Fruit fly (Drosophila melanogaster) whole organism, embryonic: ENCODE results near the gene kraken.

ENCODE experiments used
- Atf-2 ChIP-seq: fragments of 200-800 bp; sonication (Bioruptor generic); optimal IDR thresholded peaks from 2 replicates; lab custom pipeline; 2016; ENCODE audit warnings: missing biosample characterization, missing genetic modification characterization
- Awh ChIP-seq: fragments of 200-800 bp; sonication (Bioruptor generic); IDR thresholded peaks from 2 replicates; pipeline ENCODE4, ENCODE4 v1.3.6; 2022; ENCODE audit warnings: missing biosample characterization, missing genetic modification characterization
- B-H2 ChIP-seq: fragments of 200-800 bp; sonication (Bioruptor generic); optimal IDR thresholded peaks from 2 replicates; lab custom pipeline; 2018; ENCODE audit warnings: missing biosample characterization, mild to moderate bottlenecking, missing genetic modification characterization
- CG10267 ChIP-seq: fragments of 200-800 bp; sonication (Bioruptor generic); optimal IDR thresholded peaks from 2 replicates; lab custom pipeline; 2018; ENCODE audit warnings: missing biosample characterization, mild to moderate bottlenecking, missing genetic modification characterization, moderate library complexity
- CG11247 ChIP-seq: fragments of 200-800 bp; sonication (Bioruptor generic); IDR thresholded peaks from 2 replicates; pipeline ENCODE4 v1.3.6; 2022; ENCODE audit warnings: missing biosample characterization, missing genetic modification characterization
- CG11398 ChIP-seq: fragments of 200-800 bp; sonication (Bioruptor generic); optimal IDR thresholded peaks from 2 replicates; lab custom pipeline; 2016; ENCODE audit warnings: missing biosample characterization, missing genetic modification characterization
- CG1233 ChIP-seq: fragments of 200-800 bp; sonication (Bioruptor generic); optimal IDR thresholded peaks from 4 replicates; lab custom pipeline; 2018; ENCODE audit warnings: missing biosample characterization, mild to moderate bottlenecking, missing genetic modification characterization
- CG12769 ChIP-seq: fragments of 200-800 bp; sonication (Bioruptor generic); optimal IDR thresholded peaks from 2 replicates; lab custom pipeline; 2019; ENCODE audit warnings: missing biosample characterization, mild to moderate bottlenecking, missing genetic modification characterization, moderate library complexity
- CG15011 ChIP-seq: fragments of 200-800 bp; sonication (Bioruptor generic); optimal IDR thresholded peaks from 3 replicates; lab custom pipeline; 2018; ENCODE audit warnings: missing biosample characterization, mild to moderate bottlenecking, missing genetic modification characterization
- CG15514 ChIP-seq: fragments of 200-800 bp; sonication (Bioruptor generic); optimal IDR thresholded peaks from 3 replicates; lab custom pipeline; 2017; ENCODE audit warnings: missing biosample characterization, missing genetic modification characterization, mild to moderate bottlenecking, moderate library complexity, missing genetic modification reagents
- CG15601 ChIP-seq: fragments of 200-800 bp; sonication (Bioruptor generic); optimal IDR thresholded peaks from 3 replicates; lab custom pipeline; 2019; ENCODE audit warnings: missing biosample characterization, mild to moderate bottlenecking, missing genetic modification characterization, moderate library complexity
- CG1603 ChIP-seq: fragments of 200-800 bp; sonication (Bioruptor generic); optimal IDR thresholded peaks from 2 replicates; lab custom pipeline; 2019; ENCODE audit warnings: missing biosample characterization, mild to moderate bottlenecking, missing genetic modification characterization, moderate library complexity
- CG16815 ChIP-seq: fragments of 200-800 bp; sonication (Bioruptor generic); optimal IDR thresholded peaks from 3 replicates; lab custom pipeline; 2017; ENCODE audit warnings: missing biosample characterization, mild to moderate bottlenecking, missing genetic modification characterization
- CG17359 ChIP-seq: fragments of 200-800 bp; sonication (Bioruptor generic); optimal IDR thresholded peaks from 3 replicates; lab custom pipeline; 2018; ENCODE audit warnings: missing biosample characterization, mild to moderate bottlenecking, missing genetic modification characterization, moderate library complexity
- CG2120 ChIP-seq: fragments of 200-800 bp; sonication (Bioruptor generic); optimal IDR thresholded peaks from 3 replicates; lab custom pipeline; 2016; ENCODE audit warnings: missing biosample characterization, missing genetic modification characterization
- CG32767 ChIP-seq: fragments of 200-800 bp; sonication (Bioruptor generic); IDR thresholded peaks from 2 replicates; pipeline ENCODE4 v1.3.6; 2022; ENCODE audit warnings: missing biosample characterization, missing genetic modification characterization
- CG33213 ChIP-seq: fragments of 200-800 bp; sonication (Bioruptor generic); optimal IDR thresholded peaks from 3 replicates; lab custom pipeline; 2016; ENCODE audit warnings: missing biosample characterization, missing genetic modification characterization
- CG34422 ChIP-seq: fragments of 200-800 bp; sonication (Bioruptor generic); IDR thresholded peaks from 3 replicates; pipeline ENCODE4 v1.3.6; 2022; ENCODE audit warnings: missing biosample characterization, missing genetic modification characterization
- CG4424 ChIP-seq: fragments of 200-800 bp; sonication (Bioruptor generic); optimal IDR thresholded peaks from 3 replicates; lab custom pipeline; 2016; ENCODE audit warnings: missing biosample characterization, missing genetic modification characterization
- CG4707 ChIP-seq: fragments of 200-800 bp; sonication (Bioruptor generic); optimal IDR thresholded peaks from 2 replicates; lab custom pipeline; 2018; ENCODE audit warnings: missing biosample characterization, mild to moderate bottlenecking, missing genetic modification characterization, moderate library complexity
- CG5953 ChIP-seq: fragments of 200-800 bp; sonication (Bioruptor generic); IDR thresholded peaks from 2 replicates; pipeline ENCODE4 v1.3.6; 2022; ENCODE audit warnings: missing biosample characterization, missing genetic modification characterization
- CG7271 ChIP-seq: fragments of 200-800 bp; sonication (Bioruptor generic); optimal IDR thresholded peaks from 2 replicates; lab custom pipeline; 2018; ENCODE audit warnings: missing biosample characterization, mild to moderate bottlenecking, missing genetic modification characterization, moderate library complexity
- CG9727 ChIP-seq: fragments of 200-800 bp; sonication (Bioruptor generic); optimal IDR thresholded peaks from 3 replicates; lab custom pipeline; 2017; ENCODE audit warnings: missing biosample characterization, mild to moderate bottlenecking, missing genetic modification characterization
- Deaf1 ChIP-seq: fragments of 200-800 bp; optimal IDR thresholded peaks from 3 replicates; lab custom pipeline; 2019; ENCODE audit warnings: missing biosample characterization, mild to moderate bottlenecking, missing genetic modification characterization, moderate library complexity
- Dll ChIP-seq: fragments of 200-800 bp; sonication (Bioruptor generic); IDR thresholded peaks from 4 replicates; pipeline ENCODE4 v1.3.6; 2022; ENCODE audit warnings: missing biosample characterization, missing genetic modification characterization; ENCODE audit not compliant: partially characterized antibody
- Doc2 ChIP-seq: fragments of 200-800 bp; sonication (Bioruptor generic); IDR thresholded peaks from 2 replicates; pipeline ENCODE4 v1.3.6; 2022; ENCODE audit warnings: missing biosample characterization, missing genetic modification characterization
- Elba2 ChIP-seq: fragments of 200-800 bp; sonication (Bioruptor generic); optimal IDR thresholded peaks from 3 replicates; lab custom pipeline; 2016; ENCODE audit warnings: missing biosample characterization, missing genetic modification characterization
- Fer2 ChIP-seq: fragments of 200-800 bp; sonication (Bioruptor generic); optimal IDR thresholded peaks from 2 replicates; lab custom pipeline; 2018; ENCODE audit warnings: missing biosample characterization, mild to moderate bottlenecking, missing genetic modification characterization, moderate library complexity
- H15 ChIP-seq: fragments of 200-800 bp; sonication (Bioruptor generic); IDR thresholded peaks from 3 replicates; pipeline ENCODE4 v1.3.6; 2022; ENCODE audit warnings: missing biosample characterization, missing genetic modification characterization
- MTF-1 ChIP-seq: fragments of 200-800 bp; sonication (Bioruptor generic); optimal IDR thresholded peaks from 2 replicates; lab custom pipeline; 2018; ENCODE audit warnings: missing biosample characterization, mild to moderate bottlenecking, missing genetic modification characterization, borderline replicate concordance
- Max ChIP-seq: fragments of 200-800 bp; sonication (Bioruptor generic); optimal IDR thresholded peaks from 2 replicates; lab custom pipeline; 2016; ENCODE audit warnings: missing biosample characterization, mild to moderate bottlenecking, missing genetic modification characterization
- Oaz ChIP-seq: fragments of 200-800 bp; sonication (Bioruptor generic); IDR thresholded peaks from 2 replicates; pipeline ENCODE4 v1.3.6; 2022; ENCODE audit warnings: missing biosample characterization, missing genetic modification characterization
- amos ChIP-seq: fragments of 200-800 bp; sonication (Bioruptor generic); IDR thresholded peaks from 2 replicates; pipeline ENCODE4 v1.3.6; 2022; ENCODE audit warnings: missing biosample characterization, missing genetic modification characterization; ENCODE audit not compliant: partially characterized antibody
- aop ChIP-seq: fragments of 200-800 bp; sonication (Bioruptor generic); IDR thresholded peaks from 2 replicates; pipeline ENCODE4 v1.3.6; 2022; ENCODE audit warnings: missing biosample characterization, missing genetic modification characterization
- ara ChIP-seq: fragments of 200-800 bp; sonication (Bioruptor generic); IDR thresholded peaks from 2 replicates; pipeline ENCODE4 v1.3.6; 2022; ENCODE audit warnings: missing biosample characterization, missing genetic modification characterization
- chinmo ChIP-seq: fragments of 200-800 bp; sonication (Bioruptor generic); IDR thresholded peaks from 4 replicates; pipeline ENCODE4 v1.3.6; 2022; ENCODE audit warnings: missing biosample characterization, missing genetic modification characterization; ENCODE audit not compliant: partially characterized antibody
- chn ChIP-seq: fragments of 200-800 bp; sonication (Bioruptor generic); optimal IDR thresholded peaks from 2 replicates; lab custom pipeline; 2016; ENCODE audit warnings: missing biosample characterization, missing genetic modification characterization
- ci ChIP-seq: fragments of 200-800 bp; sonication (Bioruptor generic); IDR thresholded peaks from 3 replicates; pipeline ENCODE4 v1.3.6; 2022; ENCODE audit warnings: missing biosample characterization, missing genetic modification characterization
- dmrt99B ChIP-seq: fragments of 200-800 bp; sonication (Bioruptor generic); optimal IDR thresholded peaks from 2 replicates; lab custom pipeline; 2018; ENCODE audit warnings: missing biosample characterization, mild to moderate bottlenecking, missing genetic modification characterization, moderate library complexity
- emc ChIP-seq: fragments of 200-800 bp; sonication (Bioruptor generic); optimal IDR thresholded peaks from 2 replicates; lab custom pipeline; 2016; ENCODE audit warnings: missing biosample characterization, missing genetic modification characterization
- insv ChIP-seq, 2 experiments: fragments of 200-800 bp; sonication (Bioruptor generic); optimal IDR thresholded peaks; 3 replicates each; lab custom pipeline; 2016 to 2018; ENCODE audit warnings: missing biosample characterization in 2 of 2, missing genetic modification characterization in 2 of 2
- pfk ChIP-seq: fragments of 200-800 bp; sonication (Bioruptor generic); optimal IDR thresholded peaks from 2 replicates; lab custom pipeline; 2018; ENCODE audit warnings: missing biosample characterization, mild to moderate bottlenecking, missing genetic modification characterization, moderate library complexity
- pros ChIP-seq: fragments of 200-800 bp; sonication (Bioruptor generic); optimal IDR thresholded peaks from 3 replicates; lab custom pipeline; 2019; ENCODE audit warnings: missing biosample characterization, mild to moderate bottlenecking, missing genetic modification characterization, moderate library complexity
- sqz ChIP-seq: fragments of 200-800 bp; sonication (Bioruptor generic); optimal IDR thresholded peaks from 3 replicates; lab custom pipeline; 2018; ENCODE audit warnings: missing biosample characterization, mild to moderate bottlenecking, missing genetic modification characterization
- tio ChIP-seq: fragments of 200-800 bp; sonication (Bioruptor generic); optimal IDR thresholded peaks from 2 replicates; lab custom pipeline; 2017; ENCODE audit warnings: missing biosample characterization, missing genetic modification characterization, inconsistent platforms
- tll ChIP-seq, 2 experiments: fragments of 200-800 bp in 1 of 2; fragments of >200 bp in 1 of 2; sonication (Bioruptor generic) in 1 of 2; optimal IDR thresholded peaks; 2 replicates each; lab custom pipeline; 2017 to 2019; ENCODE audit warnings: missing biosample characterization in 2 of 2, missing genetic modification characterization in 2 of 2, mild to moderate bottlenecking in 1 of 2, moderate library complexity in 1 of 2
- tna ChIP-seq: fragments of 200-800 bp; sonication (Bioruptor generic); IDR thresholded peaks from 2 replicates; pipeline ENCODE4 v1.3.6; 2022; ENCODE audit warnings: missing biosample characterization, missing genetic modification characterization; ENCODE audit not compliant: partially characterized antibody
- vfl ChIP-seq: fragments of 200-800 bp; sonication (Bioruptor generic); optimal IDR thresholded peaks from 2 replicates; lab custom pipeline; 2016; ENCODE audit warnings: missing biosample characterization, missing genetic modification characterization
- zen ChIP-seq: fragments of 200-800 bp; sonication (Bioruptor generic); optimal IDR thresholded peaks from 3 replicates; lab custom pipeline; 2018; ENCODE audit warnings: missing biosample characterization, mild to moderate bottlenecking, missing genetic modification characterization, moderate library complexity
- zen2 ChIP-seq: fragments of 200-800 bp; sonication (Bioruptor generic); IDR thresholded peaks from 3 replicates; pipeline ENCODE4 v1.3.6; 2022; ENCODE audit warnings: missing biosample characterization, missing genetic modification characterization; ENCODE audit not compliant: partially characterized antibody

kraken gene

dm6 chr2L:811405-811804 is 41.2 kb upstream of the kraken start, which contains the start of gene Dbp21E2 (continued):
- TF ChIP-seq Fer2 (tag; lab: Kevin White, UChicago) (no peak), dmrt99B (tag; lab: Kevin White, UChicago) (no peak), B-H2 (GFP tag; lab: Kevin White, UChicago) (no peak), tna (no peak), Awh (GFP tag; lab: Robert Waterston, UW) (no peak), Atf-2 (GFP tag; lab: Kevin White, UChicago) (no peak), pros (GFP tag; lab: Kevin White, UChicago) (no peak), CG34422 (GFP tag; lab: Robert Waterston, UW) (peak; percentile 34; the same call in 1 of the 3 replicates), Max (GFP tag; lab: Kevin White, UChicago) (no peak), Dll (peak; percentile 18; the same call in 1 of the 4 replicates), MTF-1 (GFP tag; lab: Kevin White, UChicago) (no peak), CG11398 (GFP tag; lab: Kevin White, UChicago) (no peak), CG7271 (tag; lab: Kevin White, UChicago) (no peak), CG10267 (tag; lab: Kevin White, UChicago) (peak; percentile 83), Elba2 (no peak), zen (tag; lab: Kevin White, UChicago) (no peak), CG5953 (GFP tag; lab: Robert Waterston, UW) (no peak), CG1603 (no peak), ara (GFP tag; lab: Robert Waterston, UW) (no peak), CG32767 (GFP tag; lab: Robert Waterston, UW) (no peak), ci (GFP tag; lab: Robert Waterston, UW) (peak; percentile 13; the same call in 1 of the 3 replicates), CG11247 (GFP tag; lab: Robert Waterston, UW) (no peak), H15 (no peak), zen2 (GFP tag; lab: Robert Waterston, UW) (no peak), tio (GFP tag; lab: Kevin White, UChicago) (no peak), CG33213 (GFP tag; lab: Kevin White, UChicago) (no peak), vfl (GFP tag; lab: Kevin White, UChicago) (no peak), CG2120 (GFP tag; lab: Kevin White, UChicago) (peak; percentile 1), emc (GFP tag; lab: Kevin White, UChicago) (no peak), CG4424 (no peak), CG15514 (GFP tag; lab: Kevin White, UChicago) (peak; percentile 11), Doc2 (no peak), CG17359 (tag; lab: Kevin White, UChicago) (no peak), CG15601 (no peak), chinmo (GFP tag; lab: Robert Waterston, UW) (0 out of 4 replicates have a peak, but pooled peaks have one; percentile 6), sqz (GFP tag; lab: Kevin White, UChicago) (no peak), CG9727 (no peak), chn (GFP tag; lab: Kevin White, UChicago) (no peak), tll (GFP tag; optimal IDR thresholded peaks at IDR 0.05; lab: Kevin White, UChicago) (no peak), pfk (GFP tag; lab: Kevin White, UChicago) (no peak), CG4707 (no peak), Oaz (GFP tag; lab: Robert Waterston, UW) (no peak), CG12769 (tag; lab: Kevin White, UChicago) (no peak), insv (GFP tag; optimal IDR thresholded peaks at IDR 0.05; lab: Kevin White, UChicago) (no peak), CG16815 (GFP tag; lab: Kevin White, UChicago) (no peak), CG1233 (GFP tag; lab: Kevin White, UChicago) (no peak), Deaf1 (tag; lab: Kevin White, UChicago) (no peak), CG15011 (GFP tag; lab: Kevin White, UChicago) (no peak), amos (GFP tag; lab: Robert Waterston, UW) (no peak), aop (no peak)
